Worm (Caenorhabditis elegans) whole organism, L4 larva: Measurements from ENCODE around the gene soc-1.

Source experiments
- F49E8.2 ChIP-seq: sonication (generic microtip); optimal IDR thresholded peaks from 2 replicates; lab custom pipeline; 2016; ENCODE audit warnings: missing compliant biosample characterization, mild to moderate bottlenecking, missing genetic modification characterization, borderline replicate concordance
- T20F7.1 ChIP-seq: fragments of 200-800 bp; sonication (Bioruptor generic); optimal IDR thresholded peaks from 2 replicates; lab custom pipeline; 2018; ENCODE audit warnings: mild to moderate bottlenecking, missing genetic modification characterization, missing compliant biosample characterization
- T26A8.4 ChIP-seq: fragments of 200-800 bp; sonication (Bioruptor generic); IDR thresholded peaks from 2 replicates; pipeline ENCODE4 v1.3.6; 2022; ENCODE audit warnings: missing genetic modification characterization, missing compliant biosample characterization
- Y75B8A.6 ChIP-seq: fragments of 200-800 bp; sonication (Bioruptor generic); IDR thresholded peaks from 2 replicates; pipeline ENCODE4 v1.3.6; 2022; ENCODE audit warnings: missing genetic modification reagents, missing genetic modification characterization, missing compliant biosample characterization
- ZK546.5 ChIP-seq, 2 experiments: sonication (generic microtip); optimal IDR thresholded peaks; 2 replicates each; lab custom pipeline; 2017; ENCODE audit warnings: missing biosample characterization in 2 of 2, missing genetic modification characterization in 2 of 2
- aha-1 ChIP-seq: fragments of 150-350 bp; peaks from one replicate; lab custom pipeline; 2014; ENCODE audit warnings: missing biosample characterization, missing genetic modification characterization
- ama-1 ChIP-seq: fragments of 150-350 bp; optimal IDR thresholded peaks from 2 replicates; lab custom pipeline; 2014; ENCODE audit warnings: inconsistent platforms, mixed read lengths
- ceh-20 ChIP-seq: fragments of 200-800 bp; sonication (Bioruptor generic); IDR thresholded peaks from 2 replicates; pipeline ENCODE4 v1.3.6; 2022; ENCODE audit warnings: missing genetic modification reagents, missing genetic modification characterization, missing compliant biosample characterization
- ceh-44 ChIP-seq: fragments of 200-800 bp; sonication (Bioruptor generic); IDR thresholded peaks from 2 replicates; pipeline ENCODE4 v1.3.6; 2022; ENCODE audit warnings: missing genetic modification reagents, missing genetic modification characterization, missing compliant biosample characterization
- ceh-82 ChIP-seq: sonication (generic microtip); optimal IDR thresholded peaks from 2 replicates; lab custom pipeline; 2017; ENCODE audit warnings: missing biosample characterization, missing genetic modification characterization
- ctbp-1 ChIP-seq: fragments of 200-800 bp; sonication (Bioruptor generic); IDR thresholded peaks from 2 replicates; pipeline ENCODE4 v1.3.6; 2022; ENCODE audit warnings: missing genetic modification reagents, missing genetic modification characterization, missing compliant biosample characterization
- daf-12 ChIP-seq: fragments of 150-350 bp; optimal IDR thresholded peaks from 2 replicates; lab custom pipeline; 2014; ENCODE audit warnings: missing biosample characterization, missing genetic modification reagents, missing genetic modification characterization
- daf-16 ChIP-seq, 3 experiments: sonication (generic microtip); optimal IDR thresholded peaks; 2 replicates each; lab custom pipeline; 2016 to 2017; ENCODE audit warnings: missing genetic modification characterization in 3 of 3, missing genetic modification reagents in 3 of 3, mild to moderate bottlenecking in 2 of 3, missing compliant biosample characterization in 2 of 3, missing biosample characterization in 1 of 3, moderate library complexity in 1 of 3
- dmd-6 ChIP-seq: fragments of 200-800 bp; sonication (Bioruptor generic); IDR thresholded peaks from 2 replicates; pipeline ENCODE4 v1.3.6; 2022; ENCODE audit warnings: missing genetic modification reagents, missing genetic modification characterization, missing compliant biosample characterization
- dve-1 ChIP-seq: sonication (generic microtip); optimal IDR thresholded peaks from 2 replicates; lab custom pipeline; 2017; ENCODE audit warnings: antibody characterized with exemption, mild to moderate bottlenecking, missing genetic modification characterization, missing compliant biosample characterization; ENCODE audit not compliant: insufficient read depth
- fkh-10 ChIP-seq: fragments of 150-350 bp; optimal IDR thresholded peaks from 2 replicates; lab custom pipeline; 2014; ENCODE audit warnings: missing biosample characterization, missing genetic modification reagents, missing genetic modification characterization
- fos-1 ChIP-seq: fragments of 150-350 bp; optimal IDR thresholded peaks from 2 replicates; lab custom pipeline; 2014; ENCODE audit warnings: missing biosample characterization, missing genetic modification characterization
- gei-8 ChIP-seq: fragments of 200-800 bp; sonication (Bioruptor generic); optimal IDR thresholded peaks from 2 replicates; lab custom pipeline; 2018; ENCODE audit warnings: mild to moderate bottlenecking, missing genetic modification characterization, missing compliant biosample characterization
- hif-1 ChIP-seq, 2 experiments: sonication (generic microtip); optimal IDR thresholded peaks; 2 replicates each; lab custom pipeline; 2016 to 2017; ENCODE audit warnings: missing compliant biosample characterization in 2 of 2, missing genetic modification characterization in 2 of 2, missing genetic modification reagents in 2 of 2, missing genotype in 2 of 2, mild to moderate bottlenecking in 1 of 2
- hlh-11 ChIP-seq: fragments of 200-800 bp; sonication (Bioruptor generic); optimal IDR thresholded peaks from 2 replicates; lab custom pipeline; 2018; ENCODE audit warnings: mild to moderate bottlenecking, missing genetic modification characterization, missing compliant biosample characterization
- hlh-30 ChIP-seq: sonication (generic microtip); optimal IDR thresholded peaks from 2 replicates; lab custom pipeline; 2017; ENCODE audit warnings: antibody characterized with exemption, mild to moderate bottlenecking, missing genetic modification characterization, missing compliant biosample characterization; ENCODE audit not compliant: insufficient read depth
- hmg-1.1 ChIP-seq: fragments of 200-800 bp; sonication (Bioruptor generic); IDR thresholded peaks from 2 replicates; pipeline ENCODE4 v1.3.6; 2022; ENCODE audit warnings: missing genetic modification reagents, missing genetic modification characterization, missing compliant biosample characterization
- lin-38 ChIP-seq: fragments of 200-800 bp; sonication (Bioruptor generic); IDR thresholded peaks from 2 replicates; pipeline ENCODE4 v1.3.6; 2022; ENCODE audit warnings: missing genetic modification reagents, missing genetic modification characterization, missing compliant biosample characterization
- lsy-2 ChIP-seq, 2 experiments: fragments of 150-350 bp in 1 of 2; sonication (generic microtip) in 1 of 2; optimal IDR thresholded peaks; 2 replicates each; lab custom pipeline; 2014 to 2017; ENCODE audit warnings: missing biosample characterization in 2 of 2, missing genetic modification characterization in 2 of 2
- madf-5 ChIP-seq, 2 experiments: fragments of 200-800 bp; sonication (Bioruptor generic); IDR thresholded peaks; 2 replicates each; pipeline ENCODE4 v1.3.6; 2022; ENCODE audit warnings: missing compliant biosample characterization in 2 of 2, missing genetic modification characterization in 2 of 2
- mdl-1 ChIP-seq, 2 experiments: fragments of 150-350 bp in 1 of 2; sonication (generic microtip) in 1 of 2; optimal IDR thresholded peaks; 2 replicates each; lab custom pipeline; 2014 to 2017; ENCODE audit warnings: missing biosample characterization in 2 of 2, missing genetic modification characterization in 2 of 2
- mep-1 ChIP-seq: fragments of 150-350 bp; sonication (generic microtip); optimal IDR thresholded peaks from 3 replicates; lab custom pipeline; 2014; ENCODE audit warnings: missing biosample characterization, missing genetic modification characterization
- mes-2 ChIP-seq: sonication (generic microtip); optimal IDR thresholded peaks from 2 replicates; lab custom pipeline; 2016; ENCODE audit warnings: missing genotype, mild to moderate bottlenecking, missing genetic modification characterization, missing compliant biosample characterization; ENCODE audit not compliant: poor library complexity, severe bottlenecking
- mxl-2 ChIP-seq: fragments of 200-800 bp; sonication (Bioruptor generic); conservative IDR thresholded peaks from 2 replicates; pipeline ENCODE4 v1.3.6; 2022; ENCODE audit warnings: missing genetic modification reagents, missing genetic modification characterization, missing compliant biosample characterization
- mxl-3 ChIP-seq: fragments of 200-800 bp; sonication (Bioruptor generic); optimal IDR thresholded peaks from 2 replicates; lab custom pipeline; 2018; ENCODE audit warnings: mild to moderate bottlenecking, missing genetic modification characterization, missing compliant biosample characterization
- nhr-102 ChIP-seq: sonication (generic microtip); optimal IDR thresholded peaks from 2 replicates; lab custom pipeline; 2016; ENCODE audit warnings: mild to moderate bottlenecking, missing genetic modification characterization, moderate library complexity, missing compliant biosample characterization
- nhr-111 ChIP-seq: fragments of 200-800 bp; sonication (Bioruptor generic); optimal IDR thresholded peaks from 2 replicates; lab custom pipeline; 2018; ENCODE audit warnings: mild to moderate bottlenecking, missing genetic modification characterization, missing compliant biosample characterization
- nhr-237 ChIP-seq: sonication (generic microtip); optimal IDR thresholded peaks from 2 replicates; lab custom pipeline; 2017; ENCODE audit warnings: missing biosample characterization, missing genetic modification characterization
- nhr-28 ChIP-seq: fragments of 150-350 bp; optimal IDR thresholded peaks from 2 replicates; lab custom pipeline; 2014; ENCODE audit warnings: missing biosample characterization, missing genetic modification characterization
- nhr-42 ChIP-seq: fragments of 200-800 bp; sonication (Bioruptor generic); IDR thresholded peaks from 2 replicates; pipeline ENCODE4 v1.3.6; 2022; ENCODE audit warnings: missing genetic modification characterization, missing compliant biosample characterization
- nhr-48 ChIP-seq: sonication (generic microtip); optimal IDR thresholded peaks from 2 replicates; lab custom pipeline; 2016; ENCODE audit warnings: mild to moderate bottlenecking, missing genetic modification characterization, missing compliant biosample characterization
- php-3 ChIP-seq: fragments of 200-800 bp; sonication (Bioruptor generic); IDR thresholded peaks from 2 replicates; pipeline ENCODE4 v1.3.6; 2022; ENCODE audit warnings: missing genetic modification reagents, missing genetic modification characterization, missing compliant biosample characterization
- pqm-1 ChIP-seq: sonication (generic microtip); optimal IDR thresholded peaks from 2 replicates; lab custom pipeline; 2017; ENCODE audit warnings: missing biosample characterization, missing genetic modification characterization
- rbr-2 ChIP-seq: sonication (generic microtip); optimal IDR thresholded peaks from 2 replicates; lab custom pipeline; 2016; ENCODE audit warnings: missing genotype, missing genetic modification characterization, missing compliant biosample characterization
- spr-1 ChIP-seq: sonication (generic microtip); optimal IDR thresholded peaks from 2 replicates; lab custom pipeline; 2016; ENCODE audit warnings: mild to moderate bottlenecking, missing genetic modification characterization, missing compliant biosample characterization
- spr-3 ChIP-seq: fragments of 200-800 bp; sonication (Bioruptor generic); optimal IDR thresholded peaks from 2 replicates; lab custom pipeline; 2018; ENCODE audit warnings: mild to moderate bottlenecking, missing genetic modification characterization, missing compliant biosample characterization
- tra-1 ChIP-seq: fragments of 200-800 bp; sonication (Bioruptor generic); IDR thresholded peaks from 2 replicates; pipeline ENCODE4 v1.3.6; 2022; ENCODE audit warnings: missing genetic modification reagents, missing genetic modification characterization, missing compliant biosample characterization
- unc-62 ChIP-seq, 3 experiments: fragments of 150-350 bp in 1 of 3; sonication (generic microtip); optimal IDR thresholded peaks in 2 of 3; peaks in 1 of 3; 1 replicate in 1 of 3; 2 replicates in 2 of 3; lab custom pipeline; 2014 to 2017; ENCODE audit warnings: missing biosample characterization in 3 of 3, missing genetic modification characterization in 3 of 3, missing genetic modification reagents in 3 of 3, missing genotype in 1 of 3
- vab-7 ChIP-seq: fragments of 200-800 bp; sonication (Bioruptor generic); IDR thresholded peaks from 2 replicates; pipeline ENCODE4 v1.3.6; 2022; ENCODE audit warnings: missing genetic modification reagents, missing genetic modification characterization, missing compliant biosample characterization
- zag-1 ChIP-seq: fragments of 150-350 bp; optimal IDR thresholded peaks from 2 replicates; lab custom pipeline; 2014; ENCODE audit warnings: missing biosample characterization, missing genetic modification characterization
- zfp-2 ChIP-seq: sonication (generic microtip); optimal IDR thresholded peaks from 2 replicates; lab custom pipeline; 2016; ENCODE audit warnings: mild to moderate bottlenecking, missing genetic modification characterization, missing compliant biosample characterization
- ztf-11 ChIP-seq: fragments of 150-350 bp; optimal IDR thresholded peaks from 2 replicates; lab custom pipeline; 2014; ENCODE audit warnings: missing biosample characterization, missing genetic modification characterization

soc-1 gene

ce11 chrV:4626344-4626743, 16.4 kb upstream of the soc-1 start:
- TF ChIP-seq ceh-82 (tag; lab: Kevin White, UChicago) (no peak), fkh-10 (peak; percentile 56), zfp-2 (tag; lab: Kevin White, UChicago) (no peak), mxl-2 (no peak)

DNA sequence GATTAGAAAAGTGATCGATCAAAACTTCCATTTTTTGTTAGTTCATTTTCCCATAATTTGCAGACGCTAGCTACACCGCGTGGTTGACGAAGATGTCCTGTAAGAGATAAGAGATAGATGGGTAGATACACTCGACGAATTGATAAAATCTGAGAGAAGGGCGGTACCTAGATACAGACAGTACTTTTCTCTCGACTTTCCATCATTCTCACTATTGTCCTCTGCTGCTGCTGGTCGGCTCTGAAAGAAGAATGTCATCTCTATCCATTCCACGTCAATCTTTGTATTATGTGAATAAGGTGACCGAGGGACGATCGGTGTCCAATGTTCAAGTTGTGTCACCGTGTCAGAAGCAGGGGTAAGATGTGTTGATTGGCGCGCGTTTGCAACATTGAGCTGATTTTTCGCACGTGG, 14.2 kb upstream of the soc-1 start, which contains the start of gene pmt-2:
pmt-2 (plus strand) TSS at position 64 of the 414 bp plus-strand sequence.
- TF ChIP-seq hlh-30 (tag; lab: Kevin White, UChicago): peak; percentile 0
- no peak for TF ChIP-seq nhr-42
- peak; percentile 15 for TF ChIP-seq mes-2 (tag; lab: Kevin White, UChicago)
- no peak for TF ChIP-seq vab-7 (GFP tag; lab: Robert Waterston, UW)
- TF ChIP-seq nhr-28 (tag; lab: Kevin White, UChicago): peak; percentile 63
- TF ChIP-seq T20F7.1 (GFP tag; lab: Kevin White, UChicago): no peak
- no peak for TF ChIP-seq nhr-237
- TF ChIP-seq spr-3 (GFP tag; lab: Kevin White, UChicago): no peak
- no peak for TF ChIP-seq ZK546.5 (tag; optimal IDR thresholded peaks at IDR 0.05; lab: Kevin White, UChicago)
- peak; percentile 19 for TF ChIP-seq ama-1 (lab: Kevin White, UChicago)
- TF ChIP-seq mdl-1 (tag; optimal IDR thresholded peaks at IDR 0.05; lab: Kevin White, UChicago): peak in 1 of 2 experiments; percentile 23
- TF ChIP-seq nhr-102 (tag; lab: Kevin White, UChicago): no peak
- no peak for TF ChIP-seq gei-8 (GFP tag; lab: Kevin White, UChicago)
- no peak for TF ChIP-seq tra-1 (GFP tag; lab: Robert Waterston, UW)
- no peak for TF ChIP-seq hmg-1.1 (GFP tag; lab: Robert Waterston, UW)
- no peak for TF ChIP-seq spr-1 (tag; lab: Kevin White, UChicago)
- TF ChIP-seq nhr-111 (GFP tag; lab: Kevin White, UChicago): no peak
- TF ChIP-seq daf-16 (GFP tag; optimal IDR thresholded peaks at IDR 0.05; lab: Kevin White, UChicago): no peak
- TF ChIP-seq daf-16 (tag; optimal IDR thresholded peaks at IDR 0.05; lab: Kevin White, UChicago): peak; percentile 16
- peak; percentile 44 for TF ChIP-seq nhr-48
- TF ChIP-seq zag-1 (tag; lab: Kevin White, UChicago): no peak
- TF ChIP-seq php-3 (GFP tag; lab: Robert Waterston, UW): 0 out of 2 replicates have a peak, but pooled peaks have one; percentile 6
- peak in 1 of 2 experiments; percentile 24 for TF ChIP-seq lsy-2 (tag; optimal IDR thresholded peaks at IDR 0.05; lab: Kevin White, UChicago)
- TF ChIP-seq pqm-1 (tag; lab: Kevin White, UChicago): peak; percentile 19
- peak; percentile 50 for TF ChIP-seq dmd-6
- peak; percentile 87 for TF ChIP-seq mxl-3 (GFP tag; lab: Kevin White, UChicago)
- TF ChIP-seq dve-1 (tag; lab: Kevin White, UChicago): peak; percentile 16
- no peak for TF ChIP-seq daf-12 (tag; lab: Kevin White, UChicago)
- TF ChIP-seq ceh-44 (GFP tag; lab: Robert Waterston, UW): no peak
- TF ChIP-seq madf-5 (GFP tag; IDR thresholded peaks at IDR 0.05; lab: Robert Waterston, UW): no peak
- peak in 1 of 2 experiments; percentile 78 for TF ChIP-seq unc-62 (GFP tag; optimal IDR thresholded peaks at IDR 0.05 in 1 of 2; lab: Kevin White, UChicago)
- no peak for TF ChIP-seq unc-62 (tag; optimal IDR thresholded peaks at IDR 0.05; lab: Kevin White, UChicago)
- TF ChIP-seq T26A8.4 (GFP tag; lab: Robert Waterston, UW): peak; percentile 51; the same call in 1 of the 2 replicates
- no peak for TF ChIP-seq ctbp-1 (GFP tag; lab: Robert Waterston, UW)
- TF ChIP-seq Y75B8A.6: 0 out of 2 replicates have a peak, but pooled peaks have one; percentile 37
- TF ChIP-seq ceh-20 (GFP tag; lab: Robert Waterston, UW): no peak
- peak; percentile 60 for TF ChIP-seq hlh-11 (tag; lab: Kevin White, UChicago)
- TF ChIP-seq ztf-11 (tag; lab: Kevin White, UChicago): no peak
- no peak for TF ChIP-seq hif-1 (tag; optimal IDR thresholded peaks at IDR 0.05; lab: Kevin White, UChicago)
- no peak for TF ChIP-seq fos-1 (tag; lab: Kevin White, UChicago)
- TF ChIP-seq F49E8.2 (tag; lab: Kevin White, UChicago): no peak
- no peak for TF ChIP-seq rbr-2
- peak; percentile 2 for TF ChIP-seq aha-1 (tag; lab: Kevin White, UChicago)
- peak; percentile 50 for TF ChIP-seq mep-1 (tag; lab: Kevin White, UChicago)
- peak; percentile 7; the same call in 1 of the 2 replicates for TF ChIP-seq lin-38
